Worm (Caenorhabditis elegans) whole organism, late embryonic: ENCODE results near the gene F13A2.9.

ENCODE experiments used
- che-1 ChIP-seq: sonication (generic microtip); optimal IDR thresholded peaks from 2 replicates; lab custom pipeline; 2016; ENCODE audit warnings: mild to moderate bottlenecking, missing genetic modification characterization, missing compliant biosample characterization
- pat-9 ChIP-seq: fragments of 200-800 bp; sonication (Bioruptor generic); optimal IDR thresholded peaks from 2 replicates; lab custom pipeline; 2018; ENCODE audit warnings: mild to moderate bottlenecking, missing genetic modification characterization, moderate library complexity, missing compliant biosample characterization

DNA sequence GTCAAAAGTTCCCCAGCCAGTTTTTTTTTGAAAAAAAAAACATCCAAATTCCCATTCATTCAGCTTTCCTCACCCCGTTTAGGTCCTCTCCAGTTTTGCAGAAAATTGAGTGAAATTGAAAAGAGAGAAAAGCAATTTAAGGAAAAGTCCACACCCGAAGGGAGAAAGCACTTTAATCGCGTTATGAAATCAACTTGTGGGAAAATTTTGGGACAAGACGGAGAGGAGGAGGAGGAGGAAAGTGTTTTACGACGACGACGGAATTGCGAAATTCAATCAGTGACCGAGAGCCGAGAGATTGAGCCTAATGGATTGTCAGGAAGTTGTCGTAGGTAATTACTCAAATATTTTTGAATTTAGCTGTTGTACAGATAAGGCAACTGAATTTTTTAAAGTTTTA lies 29.9 kb downstream of the F13A2.9 start:
- TF ChIP-seq che-1 (tag; lab: Kevin White, UChicago) (no peak), pat-9 (tag; lab: Kevin White, UChicago) (no peak)
